Worm (Caenorhabditis elegans): ENCODE measurements around the gene C34C12.8.
"Not testable (repeated sequence)": the region's sequence is repeated elsewhere in the genome, so short reads cannot be mapped to it uniquely, and the experiment has no call there.

Gene C34C12.8

ce11 chrIII:3452563-3453210 lies 7.5 kb upstream of the C34C12.8 start, which contains the start of the genes K01A11.3 and C34C12.12:
TSS of gene K01A11.3 (minus strand) at chrIII:3452613.
TSS of gene C34C12.12 (plus strand) at chrIII:3453194.
- no peak for TF ChIP-seq him-1 (tag; optimal IDR thresholded peaks at IDR 0.05)
- no peak for TF ChIP-seq dao-5 (tag; optimal IDR thresholded peaks at IDR 0.05)
- no peak for TF ChIP-seq W03F9.2 (tag; optimal IDR thresholded peaks at IDR 0.05)

DNA sequence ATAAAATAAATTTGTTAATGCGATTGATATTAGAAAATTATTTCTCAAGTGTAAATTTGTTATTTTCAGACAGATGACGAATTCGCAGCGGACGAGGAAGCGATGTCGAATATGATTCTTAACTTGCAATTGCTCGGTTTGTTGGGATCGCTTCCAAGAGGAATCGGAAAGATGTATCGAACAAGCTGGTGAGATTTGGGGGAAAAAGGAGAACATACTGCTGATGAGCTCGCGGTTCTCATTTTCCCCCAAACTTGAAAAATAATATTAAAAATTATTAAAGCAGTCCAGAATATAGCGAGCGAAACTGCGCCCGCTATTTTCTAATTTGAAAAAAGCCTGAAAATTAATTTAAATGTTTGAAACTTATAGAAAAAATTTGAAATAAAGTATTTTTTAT lies 6.7 kb upstream of the C34C12.8 start, which contains the start of gene C34C12.2:
C34C12.2 (plus strand) TSS at position 301 of the 400 bp plus-strand sequence.
- not testable (repeated sequence) for TF ChIP-seq dao-5, him-1, W03F9.2 (tag; optimal IDR thresholded peaks at IDR 0.05)

- not testable (repeated sequence) for TF ChIP-seq W03F9.2, him-1, dao-5 (tag; optimal IDR thresholded peaks at IDR 0.05)
These were observed 6.2 kb upstream of the C34C12.8 start, which contains the start of gene C34C12.1 for ce11 chrIII:3454045-3454444. TSS of gene C34C12.1 (plus strand) at chrIII:3454345.

DNA sequence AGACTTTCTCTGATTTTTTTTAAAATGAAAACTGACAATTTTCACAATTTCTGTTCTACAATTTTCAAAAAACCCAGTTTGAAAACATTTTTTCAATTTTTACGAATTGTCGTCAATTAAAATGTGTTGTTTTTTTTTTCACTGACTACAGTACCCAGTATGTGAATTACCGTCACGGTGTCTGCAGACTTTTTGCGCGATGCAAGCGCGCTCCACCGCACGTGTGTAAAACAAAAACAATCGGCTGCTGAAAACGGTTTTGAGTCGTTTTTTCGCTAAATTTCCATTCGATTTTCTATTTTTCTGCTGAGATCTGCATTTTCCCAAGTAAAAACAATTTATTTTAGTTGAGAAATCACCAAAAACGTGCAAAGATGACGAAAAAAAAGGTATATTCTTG lies 4.0 kb upstream of the C34C12.8 start:
- TF ChIP-seq W03F9.2 (tag; optimal IDR thresholded peaks at IDR 0.05): peak; percentile 96
- TF ChIP-seq dao-5 (tag; optimal IDR thresholded peaks at IDR 0.05): no peak
- peak; percentile 96 for TF ChIP-seq him-1 (tag; optimal IDR thresholded peaks at IDR 0.05)

DNA sequence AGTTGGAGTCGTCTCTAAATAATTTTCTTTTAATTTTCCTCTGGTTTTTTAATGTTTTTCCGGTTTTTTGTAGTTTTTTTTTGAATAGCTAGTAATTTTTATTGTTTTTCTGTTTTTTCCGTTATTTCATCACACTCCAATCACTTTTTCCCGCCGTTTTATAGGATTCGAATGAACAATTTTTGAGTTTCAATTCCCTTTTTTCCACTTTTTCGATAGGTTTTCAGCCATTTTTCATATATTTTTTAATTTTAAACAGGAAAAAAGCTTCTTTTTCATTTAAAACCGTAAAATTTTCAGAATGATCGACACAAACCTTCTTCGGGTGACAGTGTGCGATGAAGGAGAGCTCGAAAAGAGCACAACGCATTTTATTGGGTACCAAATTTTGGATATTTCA lies 1.2 kb downstream of the C34C12.8 start, which contains the start of gene pph-6:
pph-6 (plus strand) TSS at position 301 of the 400 bp plus-strand sequence.
- TF ChIP-seq dao-5 (tag; optimal IDR thresholded peaks at IDR 0.05): no peak
- no peak for TF ChIP-seq him-1 (tag; optimal IDR thresholded peaks at IDR 0.05)
- TF ChIP-seq W03F9.2 (tag; optimal IDR thresholded peaks at IDR 0.05): no peak

DNA sequence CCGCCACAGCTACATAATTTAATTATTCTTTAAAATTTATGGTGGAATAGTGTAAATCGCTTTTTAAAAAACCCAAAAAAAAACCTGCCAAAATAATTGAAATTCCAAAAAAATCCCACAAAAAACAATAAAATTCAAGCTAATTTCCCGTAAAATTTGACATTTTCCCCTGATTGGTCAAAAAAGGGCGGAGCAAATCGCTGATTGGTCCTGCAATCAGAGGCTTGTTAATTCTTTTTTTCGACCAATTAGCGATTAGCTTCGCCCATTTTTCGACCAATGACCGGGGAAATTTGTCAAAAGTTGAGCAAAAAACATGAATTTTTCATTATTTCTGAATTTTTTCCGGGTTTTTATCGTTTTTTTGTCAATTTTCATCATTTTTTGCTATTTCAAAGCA lies 6.8 kb downstream of the C34C12.8 start:
- TF ChIP-seq dao-5 (tag; optimal IDR thresholded peaks at IDR 0.05) (no peak), W03F9.2 (tag; optimal IDR thresholded peaks at IDR 0.05) (no peak), him-1 (tag; optimal IDR thresholded peaks at IDR 0.05) (no peak)

DNA sequence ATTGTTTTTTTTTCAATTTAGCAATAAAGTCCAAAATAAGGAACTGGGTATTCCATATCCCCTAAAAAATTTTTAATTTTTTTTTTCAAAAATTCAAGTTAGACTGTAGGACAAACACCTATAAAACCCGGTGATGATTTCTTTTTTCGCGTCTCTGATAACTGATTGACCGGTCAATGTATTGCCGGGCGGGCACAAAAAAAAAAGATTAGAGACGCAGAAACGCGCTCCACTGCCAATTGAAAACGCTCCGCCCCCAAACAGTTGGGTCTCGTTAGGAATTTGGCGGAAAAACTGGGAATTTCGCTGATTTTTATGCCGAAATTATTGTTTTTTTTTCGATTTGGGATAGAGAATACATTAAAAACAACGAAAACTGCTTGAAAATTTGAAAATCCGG lies 8.2 kb downstream of the C34C12.8 start:
- TF ChIP-seq dao-5 (tag; optimal IDR thresholded peaks at IDR 0.05) (no peak), him-1 (tag; optimal IDR thresholded peaks at IDR 0.05) (no peak), W03F9.2 (tag; optimal IDR thresholded peaks at IDR 0.05) (no peak)

DNA sequence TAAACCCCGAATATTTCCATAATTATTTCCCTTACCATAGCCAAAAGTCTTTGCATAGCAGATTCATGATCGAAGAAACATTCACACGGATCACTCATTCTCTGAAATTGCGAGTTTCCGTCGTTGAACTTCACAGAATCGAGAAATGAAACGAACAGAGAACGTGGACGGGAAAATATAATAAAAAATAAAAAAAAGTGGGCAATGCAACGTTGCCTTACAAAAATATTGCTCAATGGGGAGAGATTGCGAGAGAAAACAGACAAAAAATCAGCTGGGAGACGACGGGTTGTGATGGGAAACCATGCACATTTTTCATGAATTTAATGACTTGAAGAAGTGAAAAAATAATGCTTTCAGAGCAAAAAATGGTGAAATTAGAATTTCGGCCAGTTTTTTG lies 9.4 kb downstream of the C34C12.8 start, which contains the start of gene smim-14:
smim-14 (minus strand) TSS at position 101 of the 400 bp plus-strand sequence.
- no peak for TF ChIP-seq W03F9.2 (tag; optimal IDR thresholded peaks at IDR 0.05)
- no peak for TF ChIP-seq dao-5 (tag; optimal IDR thresholded peaks at IDR 0.05)
- no peak for TF ChIP-seq him-1 (tag; optimal IDR thresholded peaks at IDR 0.05)

ce11 chrIII:3470433-3470832 lies 10.2 kb downstream of the C34C12.8 start:
- TF ChIP-seq dao-5 (tag; optimal IDR thresholded peaks at IDR 0.05) (no peak), W03F9.2 (tag; optimal IDR thresholded peaks at IDR 0.05) (no peak), him-1 (tag; optimal IDR thresholded peaks at IDR 0.05) (no peak)

ce11 chrIII:3470973-3471372 lies 10.8 kb downstream of the C34C12.8 start:
- TF ChIP-seq W03F9.2 (tag; optimal IDR thresholded peaks at IDR 0.05) (no peak), dao-5 (tag; optimal IDR thresholded peaks at IDR 0.05) (no peak), him-1 (tag; optimal IDR thresholded peaks at IDR 0.05) (no peak)

DNA sequence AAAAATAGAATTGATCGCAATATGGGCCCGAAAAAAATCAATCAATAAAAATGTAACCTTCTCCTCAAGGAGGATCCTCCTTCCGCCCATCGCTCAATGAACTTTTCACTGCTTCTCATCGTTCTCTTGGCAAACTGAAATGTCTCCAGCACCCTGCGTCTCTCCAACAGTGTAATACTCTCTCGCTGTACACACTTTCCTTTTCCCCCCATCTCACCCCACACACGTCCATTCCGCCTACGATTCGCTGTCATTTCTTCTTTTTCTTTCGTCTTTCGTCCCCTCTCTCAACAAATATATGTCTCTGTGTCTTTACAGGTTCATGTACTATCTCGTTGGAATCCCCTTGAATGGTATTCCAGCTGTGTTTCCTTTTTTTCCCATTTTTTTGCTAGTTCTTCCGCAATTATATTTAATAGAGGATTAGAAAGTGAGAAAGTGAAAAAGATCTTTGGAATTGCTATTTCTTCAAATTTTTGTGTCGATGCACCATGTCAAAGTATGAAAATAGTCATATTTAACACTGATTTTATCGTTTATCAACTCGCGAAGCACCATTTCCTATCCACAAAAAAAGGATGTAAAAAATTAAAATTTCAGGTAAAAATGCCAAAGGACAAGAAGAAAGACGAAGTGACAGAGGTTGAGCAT lies 11.3 kb downstream of the C34C12.8 start, which contains the start of gene rsu-1:
rsu-1 (plus strand) TSS at position 601 of the 651 bp plus-strand sequence.
- TF ChIP-seq him-1 (tag; optimal IDR thresholded peaks at IDR 0.05) (no peak), W03F9.2 (tag; optimal IDR thresholded peaks at IDR 0.05) (no peak), dao-5 (tag; optimal IDR thresholded peaks at IDR 0.05) (no peak)

- TF ChIP-seq him-1 (tag; optimal IDR thresholded peaks at IDR 0.05) (no peak), W03F9.2 (tag; optimal IDR thresholded peaks at IDR 0.05) (no peak), dao-5 (tag; optimal IDR thresholded peaks at IDR 0.05) (no peak)
These were observed 14.8 kb downstream of the C34C12.8 start for ce11 chrIII:3475014-3475413.

- TF ChIP-seq W03F9.2 (tag; optimal IDR thresholded peaks at IDR 0.05): no peak
- no peak for TF ChIP-seq him-1 (tag; optimal IDR thresholded peaks at IDR 0.05)
- TF ChIP-seq dao-5 (tag; optimal IDR thresholded peaks at IDR 0.05): no peak
These were observed 15.3 kb downstream of the C34C12.8 start, which contains the start of gene C34C12.9 for ce11 chrIII:3475497-3475896. TSS of gene C34C12.9 (minus strand) at chrIII:3475512.

ce11 chrIII:3476245-3476644 lies 16.0 kb downstream of the C34C12.8 start:
- no peak for TF ChIP-seq W03F9.2 (tag; optimal IDR thresholded peaks at IDR 0.05)
- no peak for TF ChIP-seq dao-5 (tag; optimal IDR thresholded peaks at IDR 0.05)
- no peak for TF ChIP-seq him-1 (tag; optimal IDR thresholded peaks at IDR 0.05)

Data from whole organism, L4/young adult.